Fruit fly (Drosophila melanogaster): ENCODE measurements around the gene CG7824.

CG7824 gene

dm6 chr3R:29861432-29862249, 2.9 kb upstream of the CG7824 start, which contains the start of the genes CG15514 and RpS8 (continued):
- TF ChIP-seq Ets96B (tag; optimal IDR thresholded peaks at IDR 0.05) (peak; percentile 72), dac (GFP tag; optimal IDR thresholded peaks at IDR 0.05) (no peak), fd59A (GFP tag; optimal IDR thresholded peaks at IDR 0.05) (no peak), CG8119 (GFP tag; IDR thresholded peaks at IDR 0.05) (0 out of 3 replicates have a peak, but pooled peaks have one; percentile 30), net (GFP tag; optimal IDR thresholded peaks at IDR 0.05) (no peak), CG6163 (GFP tag; IDR thresholded peaks at IDR 0.05) (peak; percentile 66), CG31627 (GFP tag; optimal IDR thresholded peaks at IDR 0.05) (peak; percentile 28), vri (GFP tag; optimal IDR thresholded peaks at IDR 0.05) (no peak), CG1621 (tag; optimal IDR thresholded peaks at IDR 0.05) (peak; percentile 3), CG6792 (GFP tag; optimal IDR thresholded peaks at IDR 0.05) (peak; percentile 43), CG6854 (GFP tag; optimal IDR thresholded peaks at IDR 0.05) (peak; percentile 49), Hr4 (GFP tag; optimal IDR thresholded peaks at IDR 0.05) (no peak), CG8632 (GFP tag; optimal IDR thresholded peaks at IDR 0.05) (no peak), Gug (GFP tag; IDR thresholded peaks at IDR 0.05) (peak; percentile 59), CG9139 (GFP tag; optimal IDR thresholded peaks at IDR 0.05) (no peak), OdsH (GFP tag; optimal IDR thresholded peaks at IDR 0.05) (no peak), lz (GFP tag; optimal IDR thresholded peaks at IDR 0.05) (peak; percentile 38), salr (GFP tag; optimal IDR thresholded peaks at IDR 0.05) (peak in 1 of 2 experiments; percentile 17), eg (GFP tag; IDR thresholded peaks at IDR 0.05) (no peak), Eip93F (GFP tag; optimal IDR thresholded peaks at IDR 0.05) (no peak), achi (GFP tag; optimal IDR thresholded peaks at IDR 0.05) (peak; percentile 100), Ets21C (GFP tag; optimal IDR thresholded peaks at IDR 0.05) (no peak), CG10669 (GFP tag; optimal IDR thresholded peaks at IDR 0.05) (no peak), cyc (GFP tag; optimal IDR thresholded peaks at IDR 0.05) (peak; percentile 11), esn (GFP tag; optimal IDR thresholded peaks at IDR 0.05) (peak; percentile 50)

dm6 chr3R:29859763-29860162, 1.0 kb upstream of the CG7824 start:
- TF ChIP-seq acj6 (GFP tag; optimal IDR thresholded peaks at IDR 0.05) (no peak), Sox14 (GFP tag; optimal IDR thresholded peaks at IDR 0.05) (peak; percentile 36), pdm3 (GFP tag; optimal IDR thresholded peaks at IDR 0.05) (no peak), CG9139 (GFP tag; optimal IDR thresholded peaks at IDR 0.05) (no peak), CG8119 (GFP tag; IDR thresholded peaks at IDR 0.05) (no peak), CG6276 (GFP tag; optimal IDR thresholded peaks at IDR 0.05) (no peak), CG4318 (GFP tag; optimal IDR thresholded peaks at IDR 0.05) (no peak), CG7368 (GFP tag; optimal IDR thresholded peaks at IDR 0.05) (no peak), Sox102F (GFP tag; optimal IDR thresholded peaks at IDR 0.05) (no peak), dac (GFP tag; optimal IDR thresholded peaks at IDR 0.05) (no peak), CG10669 (GFP tag; optimal IDR thresholded peaks at IDR 0.05) (no peak), Lpt (GFP tag; optimal IDR thresholded peaks at IDR 0.05) (no peak), CG6808 (GFP tag; optimal IDR thresholded peaks at IDR 0.05) (no peak), CG6854 (GFP tag; optimal IDR thresholded peaks at IDR 0.05) (no peak), salr (GFP tag; optimal IDR thresholded peaks at IDR 0.05) (peak in 1 of 2 experiments; percentile 21), cyc (GFP tag; optimal IDR thresholded peaks at IDR 0.05) (peak; percentile 54), CG34406 (GFP tag; optimal IDR thresholded peaks at IDR 0.05) (no peak), Eip75B (GFP tag; optimal IDR thresholded peaks at IDR 0.05) (no peak), eg (GFP tag; IDR thresholded peaks at IDR 0.05) (peak; percentile 77), CG15336 (GFP tag; IDR thresholded peaks at IDR 0.05) (0 out of 2 replicates have a peak, but pooled peaks have one; percentile 36), CG10631 (GFP tag; optimal IDR thresholded peaks at IDR 0.05) (no peak), CG8632 (GFP tag; optimal IDR thresholded peaks at IDR 0.05) (no peak), achi (GFP tag; optimal IDR thresholded peaks at IDR 0.05) (no peak), Ets21C (GFP tag; optimal IDR thresholded peaks at IDR 0.05) (no peak), esn (GFP tag; optimal IDR thresholded peaks at IDR 0.05) (peak; percentile 43), fkh (GFP tag; optimal IDR thresholded peaks at IDR 0.05) (peak; percentile 90), Blimp-1 (GFP tag; optimal IDR thresholded peaks at IDR 0.05) (no peak), Eip78C (GFP tag) (no peak), Gug (GFP tag; IDR thresholded peaks at IDR 0.05) (0 out of 2 replicates have a peak, but pooled peaks have one; percentile 9), dsx (GFP tag; optimal IDR thresholded peaks at IDR 0.05; ENCODE audit: poor library complexity, severe bottlenecking) (no peak), CG6163 (GFP tag; IDR thresholded peaks at IDR 0.05) (no peak), CG3919 (GFP tag; optimal IDR thresholded peaks at IDR 0.05) (no peak), Hr39 (GFP tag; optimal IDR thresholded peaks at IDR 0.05) (no peak), CG11762 (GFP tag; optimal IDR thresholded peaks at IDR 0.05; ENCODE audit: insufficient read depth) (no peak), Hr4 (GFP tag; optimal IDR thresholded peaks at IDR 0.05) (no peak), CG31627 (GFP tag; optimal IDR thresholded peaks at IDR 0.05) (peak; percentile 35), svp (GFP tag) (no peak)
